Fruit fly (Drosophila melanogaster): ENCODE data around the gene CG4456.

CG4456 gene

DNA sequence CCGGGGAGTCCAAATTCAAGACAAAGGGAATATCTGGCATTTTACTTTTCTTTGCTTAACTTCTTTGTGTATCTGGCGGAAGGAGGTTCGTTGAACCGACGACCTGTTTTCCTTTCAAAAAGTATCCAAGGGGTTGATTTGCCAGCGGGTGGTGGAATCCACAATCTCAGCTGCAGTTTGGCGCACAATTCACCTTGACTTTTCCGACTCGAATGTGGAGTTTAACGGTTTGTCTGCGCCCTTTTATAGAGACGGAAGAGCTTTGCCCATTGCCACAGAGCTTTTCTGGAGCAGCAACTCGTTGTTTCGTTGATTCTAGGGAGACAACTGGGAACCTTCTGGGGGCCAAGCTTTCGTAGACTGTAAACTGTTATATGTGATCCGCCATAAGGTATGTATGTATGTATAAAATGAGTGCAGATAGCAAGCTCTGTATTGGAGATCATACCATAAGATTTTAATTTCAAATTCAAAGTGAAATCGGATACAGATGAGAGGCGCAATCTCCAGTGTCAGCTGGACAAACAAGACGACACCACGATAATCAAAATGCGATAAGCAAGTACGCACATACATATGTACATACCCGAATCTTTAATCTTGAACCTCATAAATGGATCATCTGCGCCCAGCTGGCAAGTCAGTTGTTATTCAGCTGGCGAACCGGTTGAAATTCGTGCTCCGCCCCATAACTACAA lies at the start of gene CG4456, which contains the start of the genes Hsp67Bc and Hsp22:
TSS of gene CG4456 (plus strand) at position 445 of the 698 bp plus-strand sequence.
TSS of gene Hsp67Bc (minus strand) at position 220 of the 698 bp plus-strand sequence.
TSS of gene Hsp22 (plus strand) at position 654 of the 698 bp plus-strand sequence.
- TF ChIP-seq psq (optimal IDR thresholded peaks at IDR 0.05) = no peak
- TF ChIP-seq EcR (GFP tag; optimal IDR thresholded peaks at IDR 0.05) = peak in 1 of 2 experiments; percentile 72

DNA sequence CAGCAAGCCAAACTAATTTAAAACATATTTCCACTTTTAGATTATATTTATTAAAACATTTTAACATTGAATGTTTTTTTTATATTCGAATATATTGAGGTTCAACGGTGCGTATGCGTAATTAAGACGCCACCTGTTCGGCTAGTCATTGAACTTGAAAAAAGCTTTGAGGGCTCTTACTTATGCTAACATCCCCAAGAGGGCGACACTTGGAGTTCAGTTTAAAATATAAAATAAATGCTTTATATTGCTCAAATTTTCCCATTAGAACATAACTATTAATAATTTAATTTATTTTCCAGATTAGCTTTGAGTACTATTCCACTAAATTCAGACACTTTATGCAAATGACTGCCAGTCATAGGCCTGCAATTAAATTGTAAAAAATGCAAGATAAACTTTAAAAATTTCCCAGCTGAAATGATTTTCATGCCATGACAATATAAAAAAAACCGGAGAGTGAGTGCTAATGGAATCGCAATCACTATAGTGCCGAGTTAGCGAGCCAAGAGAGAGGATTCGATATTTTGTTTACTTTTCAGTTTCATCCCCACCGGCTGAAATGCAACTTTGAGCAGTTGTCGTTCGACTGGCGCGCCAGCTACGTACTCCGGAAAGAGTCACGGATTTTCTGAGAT lies 38.7 kb upstream of the CG4456 start, which contains the start of gene PGRP-LA:
TSS of gene PGRP-LA (plus strand) at position 588 of the 638 bp plus-strand sequence.
- TF ChIP-seq EcR (GFP tag; optimal IDR thresholded peaks at IDR 0.05) = no peak
- TF ChIP-seq usp (GFP tag; optimal IDR thresholded peaks at IDR 0.05) = no peak
- TF ChIP-seq Dll (optimal IDR thresholded peaks at IDR 0.05) = no peak
- TF ChIP-seq CG8478 (optimal IDR thresholded peaks at IDR 0.05) = no peak
- no peak for TF ChIP-seq pan (optimal IDR thresholded peaks at IDR 0.05)
- no peak for TF ChIP-seq psq (optimal IDR thresholded peaks at IDR 0.05)

DNA sequence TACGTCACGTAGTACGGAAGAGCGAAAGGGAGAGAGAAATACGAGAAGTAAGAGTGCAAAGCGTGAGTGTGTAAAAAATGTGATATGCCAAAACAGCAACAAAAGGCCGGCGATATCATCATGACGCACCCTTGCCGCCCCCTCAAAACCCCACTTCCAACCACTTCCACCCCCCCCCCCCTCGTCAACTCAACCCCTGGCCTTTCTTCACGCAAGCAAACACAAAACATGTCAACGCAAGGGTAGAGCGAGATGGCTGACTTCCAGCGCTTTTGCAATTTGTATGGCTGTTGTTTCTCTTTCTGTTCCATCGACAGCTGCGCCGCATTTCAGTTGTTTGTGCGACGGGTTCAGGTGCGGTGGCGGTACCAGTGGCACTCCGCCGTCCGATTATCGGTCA lies 36.8 kb upstream of the CG4456 start:
- TF ChIP-seq usp (GFP tag; optimal IDR thresholded peaks at IDR 0.05) (no peak), psq (optimal IDR thresholded peaks at IDR 0.05) (no peak), EcR (GFP tag; optimal IDR thresholded peaks at IDR 0.05) (peak in 1 of 2 experiments; percentile 34), pan (optimal IDR thresholded peaks at IDR 0.05) (no peak), CG8478 (optimal IDR thresholded peaks at IDR 0.05) (no peak), Dll (optimal IDR thresholded peaks at IDR 0.05) (peak; percentile 47)

DNA sequence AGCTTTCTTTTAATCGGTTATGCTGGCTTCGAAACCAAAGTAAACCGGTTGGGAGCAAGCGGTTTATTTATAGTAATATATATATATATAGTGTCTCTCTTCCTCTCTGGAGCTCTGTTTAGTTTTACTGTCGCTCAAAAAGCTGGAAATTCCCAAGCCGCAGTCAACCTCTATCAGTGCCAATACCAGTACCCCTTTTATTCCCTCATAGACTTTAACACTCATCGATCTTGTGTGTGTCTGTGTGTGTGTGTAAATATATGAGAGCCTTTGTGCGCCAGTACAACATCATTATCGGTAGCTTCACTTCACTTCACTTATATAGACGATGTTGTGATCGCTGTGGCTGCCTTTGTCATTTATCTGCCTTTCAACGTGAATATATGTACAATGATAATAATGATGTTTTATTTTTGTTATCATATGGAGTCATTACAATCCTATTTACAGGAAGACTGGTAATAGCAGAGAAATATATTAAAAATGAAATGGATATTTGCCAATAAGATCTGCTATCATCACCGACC lies 34.5 kb upstream of the CG4456 start:
- no peak for TF ChIP-seq pan (optimal IDR thresholded peaks at IDR 0.05)
- TF ChIP-seq psq (optimal IDR thresholded peaks at IDR 0.05) = no peak
- TF ChIP-seq Dll (optimal IDR thresholded peaks at IDR 0.05) = no peak
- no peak for TF ChIP-seq EcR (GFP tag; optimal IDR thresholded peaks at IDR 0.05)
- no peak for TF ChIP-seq CG8478 (optimal IDR thresholded peaks at IDR 0.05)
- TF ChIP-seq usp (GFP tag; optimal IDR thresholded peaks at IDR 0.05) = no peak

DNA sequence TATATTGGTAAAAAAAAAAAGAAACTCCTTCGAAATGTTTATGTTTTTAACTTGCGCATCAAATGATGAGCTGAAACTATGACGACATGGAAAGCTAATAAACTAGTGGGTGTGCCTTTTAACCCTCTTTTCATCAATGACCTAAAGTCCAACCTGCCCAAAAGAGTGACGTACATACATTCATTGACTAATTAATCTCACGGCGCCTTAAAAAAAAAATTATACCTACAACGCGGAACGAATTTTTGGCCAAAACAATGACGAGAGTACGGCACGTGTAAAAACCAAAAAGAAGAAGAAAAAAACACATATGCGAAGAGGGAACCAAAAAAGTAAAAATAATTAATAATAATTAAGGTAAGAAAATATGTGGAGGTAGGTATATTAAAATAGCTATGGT lies 34.0 kb upstream of the CG4456 start, which contains the start of gene PGRP-LC:
TSS of gene PGRP-LC (plus strand) at position 301 of the 400 bp plus-strand sequence.
- no peak for TF ChIP-seq usp (GFP tag; optimal IDR thresholded peaks at IDR 0.05)
- TF ChIP-seq pan (optimal IDR thresholded peaks at IDR 0.05) = no peak
- TF ChIP-seq psq (optimal IDR thresholded peaks at IDR 0.05) = no peak
- TF ChIP-seq Dll (optimal IDR thresholded peaks at IDR 0.05) = no peak
- no peak for TF ChIP-seq CG8478 (optimal IDR thresholded peaks at IDR 0.05)
- no peak for TF ChIP-seq EcR (GFP tag; optimal IDR thresholded peaks at IDR 0.05)

DNA sequence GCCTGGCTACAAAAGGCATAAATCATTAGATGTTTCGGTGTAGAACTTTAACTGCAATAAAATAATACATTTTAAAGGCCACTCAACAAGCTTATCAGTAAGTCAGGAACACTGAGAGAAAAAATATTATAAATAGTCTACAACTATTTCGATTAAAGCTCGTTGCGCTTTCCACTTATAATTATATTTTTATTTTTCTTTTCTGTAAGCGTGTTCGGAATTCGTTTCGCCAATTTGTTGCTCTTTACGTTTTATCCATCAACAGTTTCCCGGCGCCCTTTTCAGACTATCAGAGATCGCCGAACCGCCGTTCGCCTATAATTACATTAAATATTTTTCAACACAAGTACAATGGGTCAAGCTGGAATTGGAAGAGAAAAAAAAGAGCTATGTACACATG lies 33.5 kb upstream of the CG4456 start:
- no peak for TF ChIP-seq EcR (GFP tag; optimal IDR thresholded peaks at IDR 0.05)
- no peak for TF ChIP-seq usp (GFP tag; optimal IDR thresholded peaks at IDR 0.05)
- TF ChIP-seq CG8478 (optimal IDR thresholded peaks at IDR 0.05) = no peak
- TF ChIP-seq Dll (optimal IDR thresholded peaks at IDR 0.05) = no peak
- TF ChIP-seq pan (optimal IDR thresholded peaks at IDR 0.05) = no peak

DNA sequence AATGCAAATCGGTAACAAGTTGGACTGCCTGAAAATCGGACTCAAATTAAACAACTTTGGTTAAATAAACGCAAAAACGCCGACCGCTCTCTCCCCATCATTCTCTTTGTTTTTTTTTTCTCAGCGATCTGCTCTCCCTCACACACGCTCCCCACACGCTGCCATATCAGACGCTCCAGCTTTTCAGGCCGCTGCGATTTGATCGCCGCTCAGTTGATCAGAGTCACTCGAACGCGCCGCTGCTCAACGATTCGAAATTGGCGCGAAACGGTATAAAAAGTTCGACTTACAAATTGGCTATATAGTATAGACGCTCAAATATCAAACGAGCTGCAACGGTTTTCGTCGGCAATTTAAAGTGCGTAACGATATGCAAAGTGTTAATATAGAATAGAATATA lies 32.3 kb upstream of the CG4456 start:
- TF ChIP-seq usp (GFP tag; optimal IDR thresholded peaks at IDR 0.05) = no peak
- TF ChIP-seq psq (optimal IDR thresholded peaks at IDR 0.05) = no peak
- TF ChIP-seq Dll (optimal IDR thresholded peaks at IDR 0.05) = no peak
- TF ChIP-seq pan (optimal IDR thresholded peaks at IDR 0.05) = no peak
- TF ChIP-seq CG8478 (optimal IDR thresholded peaks at IDR 0.05) = no peak
- TF ChIP-seq EcR (GFP tag; optimal IDR thresholded peaks at IDR 0.05) = no peak

DNA sequence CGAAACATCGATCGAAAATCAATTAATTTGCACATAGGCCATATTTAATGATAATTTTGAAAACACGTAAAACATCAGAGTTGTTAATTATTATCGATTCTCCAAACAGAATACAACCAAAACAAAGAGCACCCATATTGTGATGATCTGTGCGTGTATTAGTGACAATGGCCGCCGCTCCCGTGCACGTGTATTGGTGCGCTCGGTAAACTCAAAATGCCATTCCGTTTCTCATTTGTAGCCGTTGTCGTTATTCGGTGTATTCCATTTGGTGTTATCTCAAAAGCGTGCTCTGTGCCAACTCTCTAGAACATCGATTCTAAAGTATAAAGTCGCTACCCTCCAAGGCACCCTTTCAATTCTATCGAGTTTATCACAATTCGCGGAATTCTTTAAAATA lies 31.7 kb upstream of the CG4456 start:
- TF ChIP-seq EcR (GFP tag; optimal IDR thresholded peaks at IDR 0.05) (no peak), psq (optimal IDR thresholded peaks at IDR 0.05) (no peak), pan (optimal IDR thresholded peaks at IDR 0.05) (no peak), CG8478 (optimal IDR thresholded peaks at IDR 0.05) (no peak), usp (GFP tag; optimal IDR thresholded peaks at IDR 0.05) (no peak), Dll (optimal IDR thresholded peaks at IDR 0.05) (no peak)

dm6 chr3L:9343963-9344362 lies 28.6 kb upstream of the CG4456 start:
- TF ChIP-seq Dll (optimal IDR thresholded peaks at IDR 0.05) (no peak), pan (optimal IDR thresholded peaks at IDR 0.05) (no peak), psq (optimal IDR thresholded peaks at IDR 0.05) (no peak), CG8478 (optimal IDR thresholded peaks at IDR 0.05) (no peak), EcR (GFP tag; optimal IDR thresholded peaks at IDR 0.05) (no peak), usp (GFP tag; optimal IDR thresholded peaks at IDR 0.05) (no peak)

DNA sequence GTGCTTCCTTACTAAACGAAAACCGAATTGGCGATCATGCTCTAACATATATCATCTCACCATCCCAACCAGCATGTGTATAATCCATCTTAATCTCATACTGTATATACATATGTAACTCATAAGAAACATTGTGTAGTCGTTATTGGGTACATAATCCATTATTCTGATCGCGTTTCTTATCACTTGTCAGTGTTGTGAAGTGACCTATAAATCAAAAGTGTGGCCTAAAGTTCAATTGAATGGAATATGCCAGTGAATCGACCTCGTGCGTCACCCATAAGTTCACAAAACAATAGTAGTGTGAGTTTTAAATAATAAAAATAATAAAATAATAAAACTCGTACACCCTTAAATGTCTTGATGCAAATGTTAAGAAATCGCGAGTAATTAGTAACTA lies 27.4 kb upstream of the CG4456 start:
- TF ChIP-seq pan (optimal IDR thresholded peaks at IDR 0.05) (no peak), usp (GFP tag; optimal IDR thresholded peaks at IDR 0.05) (no peak), Dll (optimal IDR thresholded peaks at IDR 0.05) (no peak), psq (optimal IDR thresholded peaks at IDR 0.05) (no peak), EcR (GFP tag; optimal IDR thresholded peaks at IDR 0.05) (no peak), CG8478 (optimal IDR thresholded peaks at IDR 0.05) (no peak)

dm6 chr3L:9349314-9349733 lies 23.2 kb upstream of the CG4456 start, which contains the start of gene PGRP-LF:
Gene PGRP-LF, plus strand, starts transcription at chr3L:9349609.
- TF ChIP-seq Dll (optimal IDR thresholded peaks at IDR 0.05) (no peak), psq (optimal IDR thresholded peaks at IDR 0.05) (no peak), CG8478 (optimal IDR thresholded peaks at IDR 0.05) (no peak), usp (GFP tag; optimal IDR thresholded peaks at IDR 0.05) (no peak), EcR (GFP tag; optimal IDR thresholded peaks at IDR 0.05) (no peak), pan (optimal IDR thresholded peaks at IDR 0.05) (no peak)

- TF ChIP-seq pan (optimal IDR thresholded peaks at IDR 0.05) = no peak
- TF ChIP-seq usp (GFP tag; optimal IDR thresholded peaks at IDR 0.05) = no peak
Observed at dm6 chr3L:9353733-9354132, 18.8 kb upstream of the CG4456 start, which contains the start of gene CG32040. Gene CG32040, plus strand, starts transcription at chr3L:9354033.

Measured in whole organism.